Fruit fly (Drosophila melanogaster): ENCODE data around the gene CG44194.
A peak's percentile ranks its signal among the peaks of the same experiment; 100 is the strongest.

CG44194 gene

DNA sequence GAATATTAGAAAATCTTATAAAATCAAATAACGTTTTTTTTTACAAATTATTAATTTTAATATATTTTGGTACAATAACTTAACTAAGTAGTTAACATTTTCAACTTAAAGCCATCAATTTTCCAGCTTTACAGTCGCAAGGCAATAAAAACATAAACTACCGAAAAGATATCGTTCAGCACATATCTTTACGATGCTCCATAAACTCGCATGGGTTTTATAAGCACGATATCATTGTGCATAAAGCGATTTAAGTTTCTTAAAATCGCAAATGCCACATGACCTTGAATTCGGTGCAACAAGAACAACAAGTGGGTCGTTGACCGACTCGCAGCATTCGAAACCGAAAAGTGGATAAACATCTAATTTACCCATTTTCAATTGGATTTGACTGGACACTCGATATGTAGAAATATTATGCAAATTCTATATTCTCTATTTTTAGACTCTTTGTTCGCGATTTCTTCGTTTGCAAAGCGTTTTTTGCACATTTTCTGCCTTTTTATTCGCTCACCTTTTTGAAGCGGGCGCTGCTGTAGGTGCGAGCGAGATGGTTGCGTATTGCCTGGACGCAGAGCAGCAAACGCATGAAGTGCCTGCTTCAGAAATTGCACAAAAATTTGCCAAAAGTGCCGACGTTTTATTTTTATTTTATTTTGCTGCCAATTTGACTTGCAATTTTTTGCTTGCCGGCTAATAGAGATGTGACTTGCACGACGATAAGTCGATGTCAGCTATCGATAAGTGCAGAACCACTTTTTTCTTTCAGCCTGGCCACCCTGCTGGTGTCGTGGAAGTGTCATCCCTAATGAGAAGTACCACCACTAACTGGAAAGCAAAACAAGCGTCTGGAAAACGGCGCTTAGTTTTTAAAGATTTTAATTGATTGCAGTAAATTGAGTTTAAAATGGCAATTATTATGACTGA is 36.3 kb downstream of the CG44194 start, which contains the start of gene Spc25 (continued):
- TF ChIP-seq twi (tag; optimal IDR thresholded peaks at IDR 0.05) (no peak), Rfx (GFP tag; IDR thresholded peaks at IDR 0.05) (peak; percentile 75; the same call in 1 of the 2 replicates), CG5180 (GFP tag; optimal IDR thresholded peaks at IDR 0.05) (no peak), bowl (GFP tag; IDR thresholded peaks at IDR 0.05) (no peak), sr (GFP tag; IDR thresholded peaks at IDR 0.05) (no peak), CG13624 (GFP tag; optimal IDR thresholded peaks at IDR 0.05) (peak; percentile 55), CG14667 (GFP tag; IDR thresholded peaks at IDR 0.05) (0 out of 2 replicates have a peak, but pooled peaks have one; percentile 4), CG9215 (GFP tag; IDR thresholded peaks at IDR 0.05) (peak; percentile 49; the same call in 1 of the 2 replicates), CG6272 (GFP tag; IDR thresholded peaks at IDR 0.05) (peak; percentile 76), CG15073 (GFP tag; optimal IDR thresholded peaks at IDR 0.05) (no peak), Dad (GFP tag; optimal IDR thresholded peaks at IDR 0.05) (peak; percentile 73), sens (GFP tag) (peak; percentile 91), CHES-1-like (GFP tag; optimal IDR thresholded peaks at IDR 0.05) (peak; percentile 65)

DNA sequence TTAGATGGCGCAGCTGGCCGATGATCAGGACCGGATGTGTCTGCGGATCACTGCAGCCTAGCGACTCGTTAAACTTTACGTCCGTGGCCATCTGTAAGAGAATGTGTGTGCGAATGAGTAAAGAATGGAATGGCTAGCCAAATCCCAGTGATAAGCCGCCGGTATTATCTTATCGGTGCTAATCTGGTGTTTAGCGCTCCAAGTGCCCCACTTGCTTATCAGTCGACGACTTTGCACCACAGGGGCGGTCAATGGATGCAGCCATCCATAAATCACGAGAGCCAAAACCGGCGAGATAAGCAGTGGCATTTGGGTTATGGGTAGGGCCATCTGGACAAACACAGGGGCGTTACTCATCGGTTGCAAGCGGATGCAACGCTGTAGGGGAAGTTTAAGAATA is 37.3 kb downstream of the CG44194 start:
- TF ChIP-seq ATbp (GFP tag; optimal IDR thresholded peaks at IDR 0.05) (no peak), CG5180 (GFP tag; optimal IDR thresholded peaks at IDR 0.05) (no peak), CG11085 (GFP tag; IDR thresholded peaks at IDR 0.05) (no peak), ara (GFP tag; IDR thresholded peaks at IDR 0.05) (no peak), chinmo (GFP tag; IDR thresholded peaks at IDR 0.05; ENCODE audit: partially characterized antibody) (peak; percentile 77; the same call in 1 of the 4 replicates), exex (tag; optimal IDR thresholded peaks at IDR 0.05) (peak; percentile 62), CG2678 (tag; optimal IDR thresholded peaks at IDR 0.05) (no peak), onecut (GFP tag; IDR thresholded peaks at IDR 0.05) (no peak), ERR (GFP tag; optimal IDR thresholded peaks at IDR 0.05) (no peak), gce (GFP tag; IDR thresholded peaks at IDR 0.05) (0 out of 3 replicates have a peak, but pooled peaks have one; percentile 17), CG10366 (GFP tag; IDR thresholded peaks at IDR 0.05) (no peak), CG18619 (GFP tag; optimal IDR thresholded peaks at IDR 0.05) (no peak), Hr78 (GFP tag; optimal IDR thresholded peaks at IDR 0.05) (no peak), CG14050 (GFP tag; IDR thresholded peaks at IDR 0.05) (no peak), CG4424 (GFP tag; optimal IDR thresholded peaks at IDR 0.05) (no peak), CG12744 (GFP tag; optimal IDR thresholded peaks at IDR 0.05) (no peak), pan (optimal IDR thresholded peaks at IDR 0.05) (no peak), pan (GFP tag; optimal IDR thresholded peaks at IDR 0.05 in 1 of 2, IDR thresholded peaks at IDR 0.05 in 1 of 2) (no peak), sens-2 (GFP tag; IDR thresholded peaks at IDR 0.05) (0 out of 2 replicates have a peak, but pooled peaks have one; percentile 29), grn (GFP tag; optimal IDR thresholded peaks at IDR 0.05) (peak; percentile 35), CG8290 (GFP tag; optimal IDR thresholded peaks at IDR 0.05) (no peak), CG8290 (tag; optimal IDR thresholded peaks at IDR 0.05) (peak in 1 of 2 experiments; percentile 6), CG8089 (GFP tag; optimal IDR thresholded peaks at IDR 0.05) (no peak), CG11504 (tag; optimal IDR thresholded peaks at IDR 0.05) (no peak), CG18764 (GFP tag; optimal IDR thresholded peaks at IDR 0.05) (no peak), CG10959 (GFP tag; IDR thresholded peaks at IDR 0.05) (0 out of 2 replicates have a peak, but pooled peaks have one; percentile 5), MTF-1 (GFP tag; optimal IDR thresholded peaks at IDR 0.05; ENCODE audit: borderline replicate concordance) (no peak), CG10147 (GFP tag; optimal IDR thresholded peaks at IDR 0.05) (no peak), fru (optimal IDR thresholded peaks at IDR 0.05) (no peak), CG6175 (GFP tag; IDR thresholded peaks at IDR 0.05) (peak; percentile 65; the same call in 2 of the 3 replicates), CG34224 (GFP tag; IDR thresholded peaks at IDR 0.05; ENCODE audit: partially characterized antibody) (no peak), corto (GFP tag; optimal IDR thresholded peaks at IDR 0.05) (peak; percentile 18), CG10209 (GFP tag; optimal IDR thresholded peaks at IDR 0.05) (no peak), eve (GFP tag; optimal IDR thresholded peaks at IDR 0.05) (no peak), GATAe (GFP tag; conservative IDR thresholded peaks at IDR 0.05) (peak; percentile 46; the same call in 1 of the 2 replicates), sens (GFP tag) (peak; percentile 18), CG12659 (GFP tag; optimal IDR thresholded peaks at IDR 0.05) (no peak)

Data from whole organism, embryonic.